Worm (Caenorhabditis elegans) whole organism, late embryonic: ENCODE data around the gene sdz-5.

Experiments used
- C38D4.7 ChIP-seq: fragments of 200-800 bp; sonication (Bioruptor generic); optimal IDR thresholded peaks from 2 replicates; lab custom pipeline; 2018; ENCODE audit warnings: mild to moderate bottlenecking, missing genetic modification characterization, moderate library complexity, missing compliant biosample characterization
- F13H6.1 ChIP-seq: sonication (generic microtip); optimal IDR thresholded peaks from 2 replicates; lab custom pipeline; 2016; ENCODE audit warnings: missing genetic modification characterization, missing compliant biosample characterization
- K02D7.2 ChIP-seq: sonication (generic microtip); optimal IDR thresholded peaks from 2 replicates; lab custom pipeline; 2017; ENCODE audit warnings: mild to moderate bottlenecking, missing genetic modification characterization, missing compliant biosample characterization
- T23F11.4 ChIP-seq: fragments of 200-800 bp; sonication (Bioruptor generic); optimal IDR thresholded peaks from 2 replicates; lab custom pipeline; 2018; ENCODE audit warnings: mild to moderate bottlenecking, missing genetic modification characterization, missing compliant biosample characterization
- ceh-14 ChIP-seq: sonication (generic microtip); optimal IDR thresholded peaks from 2 replicates; lab custom pipeline; 2016; ENCODE audit warnings: missing genotype, missing genetic modification characterization, missing compliant biosample characterization
- ceh-19 ChIP-seq: fragments of 200-800 bp; sonication (Bioruptor generic); optimal IDR thresholded peaks from 2 replicates; lab custom pipeline; 2018; ENCODE audit warnings: mild to moderate bottlenecking, missing genetic modification characterization, missing compliant biosample characterization
- ceh-2 ChIP-seq: sonication (generic microtip); optimal IDR thresholded peaks from 2 replicates; lab custom pipeline; 2016; ENCODE audit warnings: missing genotype, missing genetic modification characterization, missing compliant biosample characterization
- ceh-24 ChIP-seq: sonication (generic microtip); optimal IDR thresholded peaks from 2 replicates; lab custom pipeline; 2016; ENCODE audit warnings: mild to moderate bottlenecking, missing genetic modification characterization, missing compliant biosample characterization
- ceh-31 ChIP-seq: sonication (generic microtip); optimal IDR thresholded peaks from 2 replicates; lab custom pipeline; 2016; ENCODE audit warnings: missing genetic modification characterization, missing compliant biosample characterization
- ceh-34 ChIP-seq: sonication (generic microtip); optimal IDR thresholded peaks from 2 replicates; lab custom pipeline; 2016; ENCODE audit warnings: mild to moderate bottlenecking, missing genetic modification characterization, missing compliant biosample characterization
- ceh-45 ChIP-seq: fragments of 200-800 bp; sonication (Bioruptor generic); IDR thresholded peaks from 2 replicates; pipeline ENCODE4 v1.3.6; 2022; ENCODE audit warnings: missing genetic modification reagents, missing genetic modification characterization, missing compliant biosample characterization
- ceh-48 ChIP-seq: sonication (generic microtip); optimal IDR thresholded peaks from 2 replicates; lab custom pipeline; 2016; ENCODE audit warnings: missing genetic modification characterization, inconsistent platforms, missing compliant biosample characterization
- ceh-9 ChIP-seq: sonication (generic microtip); optimal IDR thresholded peaks from 2 replicates; lab custom pipeline; 2016; ENCODE audit warnings: mild to moderate bottlenecking, missing genetic modification characterization, inconsistent platforms, missing compliant biosample characterization
- dve-1 ChIP-seq: sonication (generic microtip); optimal IDR thresholded peaks from 2 replicates; lab custom pipeline; 2017; ENCODE audit warnings: antibody characterized with exemption, mild to moderate bottlenecking, missing genetic modification characterization, missing compliant biosample characterization
- elt-2 ChIP-seq: sonication (generic microtip); optimal IDR thresholded peaks from 2 replicates; lab custom pipeline; 2016; ENCODE audit warnings: missing genetic modification reagents, missing genetic modification characterization, missing compliant biosample characterization
- elt-4 ChIP-seq: sonication (generic microtip); optimal IDR thresholded peaks from 2 replicates; lab custom pipeline; 2016; ENCODE audit warnings: missing genetic modification characterization, missing compliant biosample characterization
- eyg-1 ChIP-seq: sonication (generic microtip); optimal IDR thresholded peaks from 2 replicates; lab custom pipeline; 2016; ENCODE audit warnings: missing genotype, missing genetic modification characterization, missing compliant biosample characterization
- fax-1 ChIP-seq: sonication (generic microtip); optimal IDR thresholded peaks from 2 replicates; lab custom pipeline; 2016; ENCODE audit warnings: missing genotype, missing genetic modification characterization, missing compliant biosample characterization
- fkh-10 ChIP-seq: fragments of 150-350 bp; optimal IDR thresholded peaks from 2 replicates; lab custom pipeline; 2014; ENCODE audit warnings: missing biosample characterization, missing genetic modification reagents, missing genetic modification characterization
- gmeb-2 ChIP-seq: sonication (generic microtip); optimal IDR thresholded peaks from 2 replicates; lab custom pipeline; 2016; ENCODE audit warnings: missing genetic modification characterization, inconsistent platforms, missing compliant biosample characterization
- lim-6 ChIP-seq: sonication (generic microtip); optimal IDR thresholded peaks from 2 replicates; lab custom pipeline; 2016; ENCODE audit warnings: missing genetic modification characterization, missing compliant biosample characterization
- nhr-11 ChIP-seq: fragments of 150-350 bp; optimal IDR thresholded peaks from 2 replicates; lab custom pipeline; 2014; ENCODE audit warnings: missing biosample characterization, missing genetic modification characterization
- npax-4 ChIP-seq: sonication (generic microtip); optimal IDR thresholded peaks from 2 replicates; lab custom pipeline; 2016; ENCODE audit warnings: missing genetic modification characterization, missing compliant biosample characterization
- odd-2 ChIP-seq: sonication (generic microtip); optimal IDR thresholded peaks from 2 replicates; lab custom pipeline; 2017; ENCODE audit warnings: antibody characterized with exemption, mild to moderate bottlenecking, missing genetic modification characterization, missing compliant biosample characterization
- pag-3 ChIP-seq: sonication (generic microtip); optimal IDR thresholded peaks from 2 replicates; lab custom pipeline; 2016; ENCODE audit warnings: missing compliant biosample characterization, missing genetic modification characterization, borderline replicate concordance
- pat-9 ChIP-seq: fragments of 200-800 bp; sonication (Bioruptor generic); optimal IDR thresholded peaks from 2 replicates; lab custom pipeline; 2018; ENCODE audit warnings: mild to moderate bottlenecking, missing genetic modification characterization, moderate library complexity, missing compliant biosample characterization
- pha-2 ChIP-seq: sonication (generic microtip); optimal IDR thresholded peaks from 2 replicates; lab custom pipeline; 2017; ENCODE audit warnings: mild to moderate bottlenecking, missing genetic modification characterization, missing compliant biosample characterization
- pqm-1 ChIP-seq: sonication (generic microtip); optimal IDR thresholded peaks from 2 replicates; lab custom pipeline; 2016; ENCODE audit warnings: missing genetic modification characterization, missing compliant biosample characterization
- pros-1 ChIP-seq: fragments of 150-350 bp; optimal IDR thresholded peaks from 2 replicates; lab custom pipeline; 2014; ENCODE audit warnings: missing biosample characterization, missing genetic modification reagents, missing genetic modification characterization
- ref-2 ChIP-seq: sonication (generic microtip); optimal IDR thresholded peaks from 2 replicates; lab custom pipeline; 2016; ENCODE audit warnings: missing genetic modification characterization, missing compliant biosample characterization
- sdc-2 ChIP-seq: sonication (generic microtip); optimal IDR thresholded peaks from 2 replicates; lab custom pipeline; 2016; ENCODE audit warnings: missing genotype, missing genetic modification characterization, missing compliant biosample characterization
- sox-4 ChIP-seq: sonication (generic microtip); optimal IDR thresholded peaks from 2 replicates; lab custom pipeline; 2017; ENCODE audit warnings: mild to moderate bottlenecking, missing genetic modification characterization, inconsistent platforms, missing compliant biosample characterization
- tbx-2 ChIP-seq: sonication (generic microtip); optimal IDR thresholded peaks from 2 replicates; lab custom pipeline; 2016; ENCODE audit warnings: missing genetic modification characterization, missing compliant biosample characterization
- unc-42 ChIP-seq: sonication (generic microtip); optimal IDR thresholded peaks from 2 replicates; lab custom pipeline; 2016; ENCODE audit warnings: missing genotype, missing genetic modification characterization, missing compliant biosample characterization
- unc-55 ChIP-seq: sonication (generic microtip); optimal IDR thresholded peaks from 2 replicates; lab custom pipeline; 2017; ENCODE audit warnings: missing biosample characterization, missing genetic modification reagents, missing genetic modification characterization
- zip-5 ChIP-seq: sonication (generic microtip); optimal IDR thresholded peaks from 2 replicates; lab custom pipeline; 2016; ENCODE audit warnings: missing genetic modification characterization, missing compliant biosample characterization

The sdz-5 gene

ce11 chrII:2975561-2976230 is 32.8 kb upstream of the sdz-5 start:
- TF ChIP-seq odd-2 (tag; lab: Kevin White, UChicago) (no peak), elt-2 (tag; lab: Kevin White, UChicago) (peak; percentile 96)

- peak; percentile 23 for TF ChIP-seq sox-4 (tag; lab: Kevin White, UChicago)
- TF ChIP-seq ceh-9 (tag; lab: Kevin White, UChicago): no peak
- peak; percentile 36 for TF ChIP-seq ceh-31 (tag; lab: Kevin White, UChicago)
- peak; percentile 4 for TF ChIP-seq unc-42 (tag; lab: Kevin White, UChicago)
- no peak for TF ChIP-seq pros-1
- TF ChIP-seq nhr-11 (tag; lab: Kevin White, UChicago): no peak
- TF ChIP-seq sdc-2 (tag; lab: Kevin White, UChicago): peak; percentile 9
- TF ChIP-seq, all 69 proteins: peak for 4
These were observed 31.9 kb upstream of the sdz-5 start, which contains the start of gene nhr-88 for ce11 chrII:2976597-2976996. nhr-88 (plus strand) TSS chrII:2976639.

- TF ChIP-seq F13H6.1 (no peak), pag-3 (tag; lab: Kevin White, UChicago) (no peak), K02D7.2 (tag; lab: Kevin White, UChicago) (no peak), ceh-9 (tag; lab: Kevin White, UChicago) (no peak), ceh-31 (tag; lab: Kevin White, UChicago) (no peak), ref-2 (no peak), ceh-19 (no peak), npax-4 (tag; lab: Kevin White, UChicago) (no peak), zip-5 (tag; lab: Kevin White, UChicago) (no peak), pat-9 (tag; lab: Kevin White, UChicago) (no peak), lim-6 (no peak), ceh-24 (no peak), gmeb-2 (no peak), ceh-34 (tag; lab: Kevin White, UChicago) (no peak), pqm-1 (tag; lab: Kevin White, UChicago) (no peak), ceh-45 (no peak), ceh-14 (no peak)
These were observed 30.8 kb upstream of the sdz-5 start for ce11 chrII:2977652-2978051.

- TF ChIP-seq ref-2 (no peak), dve-1 (tag; lab: Kevin White, UChicago) (peak; percentile 94)
These were observed 29.4 kb upstream of the sdz-5 start for ce11 chrII:2979061-2979460.

- TF ChIP-seq ceh-19: no peak
- no peak for TF ChIP-seq elt-4 (tag; lab: Kevin White, UChicago)
- no peak for TF ChIP-seq C38D4.7
- TF ChIP-seq unc-55: no peak
- no peak for TF ChIP-seq pha-2
- no peak for TF ChIP-seq ceh-31 (tag; lab: Kevin White, UChicago)
- no peak for TF ChIP-seq ceh-2 (tag; lab: Kevin White, UChicago)
- TF ChIP-seq T23F11.4 (GFP tag; lab: Kevin White, UChicago): no peak
- no peak for TF ChIP-seq ceh-24
- no peak for TF ChIP-seq ceh-9 (tag; lab: Kevin White, UChicago)
- no peak for TF ChIP-seq tbx-2 (tag; lab: Kevin White, UChicago)
- no peak for TF ChIP-seq fkh-10 (GFP tag; lab: Kevin White, UChicago)
- TF ChIP-seq fax-1 (tag; lab: Kevin White, UChicago): no peak
- TF ChIP-seq ceh-48 (tag; lab: Kevin White, UChicago): no peak
- TF ChIP-seq eyg-1 (tag; lab: Kevin White, UChicago): no peak
These were observed 24.1 kb upstream of the sdz-5 start for ce11 chrII:2984383-2984782.
